Fruit fly (Drosophila melanogaster) whole organism: ENCODE data around the gene CG5937.

Source experiments
- CG8478 ChIP-seq: fragments of >200 bp; optimal IDR thresholded peaks from 2 replicates; lab custom pipeline; 2018; ENCODE audit warnings: inconsistent platforms
- Dll ChIP-seq: fragments of >200 bp; optimal IDR thresholded peaks from 2 replicates; lab custom pipeline; 2017
- EcR ChIP-seq, 2 experiments: fragments of >200 bp; optimal IDR thresholded peaks; 2 replicates each; lab custom pipeline; 2017; ENCODE audit warnings: missing biosample characterization in 2 of 2, missing genetic modification characterization in 2 of 2, missing genetic modification reagents in 2 of 2
- pan ChIP-seq: fragments of >200 bp; optimal IDR thresholded peaks from 2 replicates; lab custom pipeline; 2017
- psq ChIP-seq: fragments of >200 bp; optimal IDR thresholded peaks from 2 replicates; lab custom pipeline; 2017
- usp ChIP-seq: fragments of >200 bp; optimal IDR thresholded peaks from 2 replicates; lab custom pipeline; 2017; ENCODE audit warnings: missing biosample characterization, missing genetic modification characterization, mixed read lengths

The CG5937 gene

dm6 chrX:6050282-6050934 is 10.6 kb downstream of the CG5937 start, which contains the start of gene CG5921:
Gene CG5921, plus strand, starts transcription at chrX:6050828.
- TF ChIP-seq psq (no peak), EcR (GFP tag; optimal IDR thresholded peaks at IDR 0.05; lab: Kevin White, UChicago) (no peak)

DNA sequence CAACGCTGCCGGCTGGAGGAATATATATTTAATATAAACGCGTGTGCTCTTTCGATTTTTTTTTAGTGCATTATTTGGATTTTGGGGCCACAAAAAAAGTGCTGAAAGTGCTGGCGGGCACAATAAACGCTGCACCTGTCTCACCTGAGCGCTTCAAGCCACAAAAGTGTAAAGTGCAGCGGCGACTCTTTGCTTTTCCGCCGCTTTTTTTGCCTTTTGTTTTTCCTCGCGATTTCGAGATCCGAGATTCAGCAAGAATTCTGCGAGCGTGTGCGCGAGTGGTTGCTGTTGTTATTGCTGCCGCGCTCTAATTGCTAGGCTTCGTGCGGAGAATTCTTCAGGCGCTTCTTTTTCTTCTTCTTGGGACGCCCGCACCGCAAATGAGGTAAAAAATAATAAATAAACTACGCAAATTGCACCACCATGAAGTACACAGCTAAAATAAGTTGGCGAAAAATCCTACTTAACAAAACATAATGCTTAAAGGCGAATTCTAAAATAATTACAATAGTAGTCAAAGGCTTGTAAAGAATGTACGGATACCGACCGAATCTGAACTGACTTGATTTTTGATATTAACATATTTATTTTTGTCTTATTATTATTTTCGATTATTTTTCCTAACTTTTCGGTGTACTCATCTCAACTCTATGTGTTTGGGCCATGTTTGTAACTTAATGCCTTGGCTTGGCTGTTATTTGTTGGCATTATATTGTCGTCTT is 11.3 kb downstream of the CG5937 start:
- TF ChIP-seq EcR (GFP tag; optimal IDR thresholded peaks at IDR 0.05; lab: Kevin White, UChicago) (no peak), usp (no peak), psq (no peak), CG8478 (lab: Kevin White, UChicago) (no peak), pan (no peak), Dll (lab: Kevin White, UChicago) (no peak)

DNA sequence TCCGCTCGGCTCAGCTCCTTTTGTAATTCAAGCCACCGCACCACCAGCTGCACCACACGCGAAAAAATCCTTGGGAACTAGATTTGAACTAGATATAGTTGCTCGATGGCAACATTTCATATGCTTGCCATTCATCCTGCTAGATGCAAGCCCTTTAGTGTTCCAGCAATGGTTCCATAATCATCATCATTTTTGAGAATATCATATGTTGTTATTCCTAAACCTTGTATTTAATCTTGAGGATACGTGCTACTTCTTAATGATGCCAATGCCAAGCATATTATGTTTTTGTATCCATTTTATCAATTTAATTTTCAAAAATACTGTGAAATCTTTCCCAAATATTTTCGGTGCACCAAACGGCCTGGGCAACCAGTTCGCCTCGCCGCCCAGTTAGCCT is 13.1 kb downstream of the CG5937 start:
- TF ChIP-seq EcR (GFP tag; optimal IDR thresholded peaks at IDR 0.05; lab: Kevin White, UChicago) (no peak), Dll (lab: Kevin White, UChicago) (no peak), usp (no peak), pan (no peak), CG8478 (lab: Kevin White, UChicago) (no peak), psq (no peak)

DNA sequence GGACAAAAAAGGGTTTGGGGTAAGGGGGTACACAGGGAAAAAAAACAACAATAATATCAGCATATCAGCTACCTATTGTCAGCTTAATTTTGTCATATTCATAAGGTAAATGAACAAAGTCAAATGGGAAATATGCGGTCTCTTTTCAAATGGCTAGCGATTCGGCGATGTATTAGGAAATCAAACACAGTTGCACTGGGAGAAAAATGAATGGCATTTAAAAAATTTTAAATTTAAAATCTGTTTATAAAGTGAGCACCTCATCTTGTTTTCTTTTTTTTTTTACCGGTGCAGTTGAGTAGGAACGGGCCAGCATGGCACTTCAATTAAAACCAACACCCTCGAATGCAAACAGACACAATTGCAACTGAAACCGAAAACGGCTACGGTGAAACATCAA is 14.2 kb downstream of the CG5937 start:
- no peak for TF ChIP-seq psq
- TF ChIP-seq EcR (GFP tag; optimal IDR thresholded peaks at IDR 0.05; lab: Kevin White, UChicago) = no peak
- no peak for TF ChIP-seq usp

DNA sequence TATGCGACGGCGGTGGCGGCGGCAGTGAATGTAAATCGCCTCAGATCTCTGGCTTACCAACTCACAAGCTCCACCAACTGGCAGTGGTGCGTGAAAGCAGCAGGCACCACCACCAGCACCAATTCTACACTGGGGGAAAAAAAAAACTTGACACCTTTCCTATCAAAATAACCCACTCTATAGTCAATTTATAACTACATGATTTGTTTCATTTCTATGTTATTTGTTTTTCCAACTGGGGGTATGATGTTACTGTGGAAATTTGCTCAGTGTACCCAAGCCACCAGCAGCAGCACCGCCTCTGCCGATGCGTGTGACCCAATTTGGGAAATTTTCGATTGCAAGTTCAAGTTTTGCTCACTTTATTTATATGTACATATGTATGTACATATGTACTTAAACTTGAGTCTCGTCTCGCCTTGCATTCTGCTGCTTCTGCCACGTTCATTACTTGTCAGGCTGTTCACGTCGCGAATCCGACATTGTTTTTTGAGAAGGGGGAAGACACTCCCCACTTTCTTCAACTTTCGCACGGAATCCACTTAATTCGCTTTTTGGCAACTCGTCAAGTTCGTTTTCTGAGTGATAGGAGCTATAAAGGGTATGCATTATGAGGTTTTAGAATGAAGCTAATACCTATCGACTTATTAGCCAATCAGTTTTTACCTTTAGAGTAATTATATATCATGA is 19.5 kb downstream of the CG5937 start:
- TF ChIP-seq pan = no peak
- no peak for TF ChIP-seq Dll (lab: Kevin White, UChicago)
- no peak for TF ChIP-seq psq
- no peak for TF ChIP-seq CG8478 (lab: Kevin White, UChicago)
- TF ChIP-seq usp = no peak
- TF ChIP-seq EcR (GFP tag; optimal IDR thresholded peaks at IDR 0.05; lab: Kevin White, UChicago) = no peak

- no peak for TF ChIP-seq EcR (GFP tag; optimal IDR thresholded peaks at IDR 0.05; lab: Kevin White, UChicago)
- no peak for TF ChIP-seq CG8478 (lab: Kevin White, UChicago)
- TF ChIP-seq pan = no peak
- TF ChIP-seq usp = no peak
- TF ChIP-seq psq = no peak
- TF ChIP-seq Dll (lab: Kevin White, UChicago) = no peak
Measured at dm6 chrX:6062160-6062559, 22.4 kb downstream of the CG5937 start.

DNA sequence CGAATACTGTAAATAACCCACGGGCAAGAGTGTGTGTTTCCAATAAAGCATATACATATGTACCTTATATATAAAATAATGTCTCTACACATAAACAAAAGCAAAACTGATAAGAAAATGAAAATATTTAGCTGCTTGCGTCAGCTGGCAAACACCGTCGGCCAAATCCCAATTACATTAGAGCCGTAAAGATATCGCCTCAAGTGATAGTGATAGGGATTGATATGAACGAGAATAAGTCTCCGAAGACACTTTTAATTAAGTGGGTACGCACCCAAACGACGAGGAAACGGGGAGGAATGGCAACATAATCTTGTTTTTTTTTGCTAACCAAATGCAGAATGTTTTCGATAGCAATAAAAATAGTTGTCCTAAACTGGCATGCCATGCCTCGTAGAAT is 24.7 kb downstream of the CG5937 start:
- TF ChIP-seq usp (no peak), Dll (lab: Kevin White, UChicago) (no peak), psq (no peak), EcR (GFP tag; optimal IDR thresholded peaks at IDR 0.05; lab: Kevin White, UChicago) (no peak), CG8478 (lab: Kevin White, UChicago) (no peak), pan (no peak)

- TF ChIP-seq psq = no peak
- no peak for TF ChIP-seq CG8478 (lab: Kevin White, UChicago)
- no peak for TF ChIP-seq pan
- TF ChIP-seq usp = no peak
Measured at dm6 chrX:6066316-6066715, 26.5 kb downstream of the CG5937 start, which contains the start of gene CG43115. Gene CG43115, minus strand, starts transcription at chrX:6066416.

dm6 chrX:6067281-6068008 is 27.6 kb downstream of the CG5937 start, which contains the start of gene CG5928:
Gene CG5928, plus strand, starts transcription at chrX:6067958.
- no peak for TF ChIP-seq usp

dm6 chrX:6068714-6069113 is 28.9 kb downstream of the CG5937 start:
- no peak for TF ChIP-seq Dll (lab: Kevin White, UChicago)
- TF ChIP-seq pan = no peak
- no peak for TF ChIP-seq EcR (GFP tag; optimal IDR thresholded peaks at IDR 0.05; lab: Kevin White, UChicago)
- no peak for TF ChIP-seq usp
- no peak for TF ChIP-seq psq
- no peak for TF ChIP-seq CG8478 (lab: Kevin White, UChicago)

DNA sequence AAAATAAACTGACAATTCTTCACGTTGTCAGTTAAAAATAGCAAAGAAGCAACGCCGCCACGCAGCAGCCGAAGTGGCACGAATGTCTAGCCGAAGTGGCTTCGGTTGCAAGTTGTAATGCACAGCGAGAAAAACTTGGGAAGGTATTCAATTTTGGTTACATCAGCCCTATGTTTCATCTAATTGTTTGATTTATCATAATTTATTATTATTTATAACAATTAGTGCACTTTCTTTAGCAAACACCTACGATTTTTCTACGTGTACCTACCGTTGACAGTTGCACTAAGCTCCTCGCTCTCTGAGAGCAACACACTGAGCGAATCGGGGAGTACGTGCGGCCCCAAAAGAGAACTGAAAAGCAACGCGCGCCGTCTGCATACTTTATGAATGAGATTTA is 35.0 kb downstream of the CG5937 start, which contains the start of gene Tsp5D:
Tsp5D (minus strand) TSS at position 13 of the 400 bp plus-strand sequence.
- TF ChIP-seq Dll (lab: Kevin White, UChicago) = no peak
- TF ChIP-seq pan = no peak
- TF ChIP-seq psq = no peak
- TF ChIP-seq usp = no peak
- TF ChIP-seq CG8478 (lab: Kevin White, UChicago) = no peak
- no peak for TF ChIP-seq EcR (GFP tag; optimal IDR thresholded peaks at IDR 0.05; lab: Kevin White, UChicago)

DNA sequence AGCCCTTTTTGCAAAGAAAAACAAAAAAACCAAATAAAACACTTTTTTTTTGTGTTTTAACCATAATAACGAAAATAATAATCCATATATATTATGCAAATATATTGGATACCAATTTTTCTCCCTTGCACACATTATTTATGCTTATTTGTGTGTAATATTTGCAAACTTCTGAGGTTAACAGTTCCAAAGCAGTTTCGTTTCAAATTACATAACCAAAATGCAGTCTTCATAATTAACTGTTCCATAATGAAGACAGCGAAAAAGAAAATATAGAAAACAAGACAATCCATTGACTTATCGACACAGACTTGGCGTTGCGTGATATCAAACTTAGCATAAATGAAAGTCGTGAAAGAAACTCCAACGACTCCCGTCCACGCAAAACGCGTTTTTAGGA is 35.8 kb downstream of the CG5937 start:
- TF ChIP-seq Dll (lab: Kevin White, UChicago) (no peak), EcR (GFP tag; optimal IDR thresholded peaks at IDR 0.05; lab: Kevin White, UChicago) (no peak), usp (no peak), CG8478 (lab: Kevin White, UChicago) (no peak), pan (no peak), psq (no peak)
